Worm (Caenorhabditis elegans) whole organism, young adult: ENCODE measurements around the gene F42H10.2.

ENCODE experiments used
- B0019.2 ChIP-seq: fragments of 200-800 bp; sonication (Bioruptor generic); conservative IDR thresholded peaks from 2 replicates; pipeline ENCODE4 v1.3.6; 2022; ENCODE audit warnings: missing genetic modification reagents, missing genetic modification characterization, missing compliant biosample characterization
- C06A6.2 ChIP-seq: fragments of 200-800 bp; sonication (Bioruptor generic); conservative IDR thresholded peaks from 2 replicates; pipeline ENCODE4 v1.3.6; 2022; ENCODE audit warnings: missing genetic modification characterization, missing compliant biosample characterization
- F23B12.7 ChIP-seq: sonication (generic microtip); optimal IDR thresholded peaks from 2 replicates; lab custom pipeline; 2017; ENCODE audit warnings: missing genetic modification characterization, mild to moderate bottlenecking, missing compliant biosample characterization, antibody characterized with exemption, moderate library complexity; ENCODE audit not compliant: insufficient read depth
- dpl-1 ChIP-seq: fragments of 150-350 bp; optimal IDR thresholded peaks from 2 replicates; lab custom pipeline; 2014; ENCODE audit warnings: missing biosample characterization, missing genetic modification reagents, missing genetic modification characterization
- lag-1 ChIP-seq: fragments of 200-800 bp; sonication (Bioruptor generic); IDR thresholded peaks from 2 replicates; pipeline ENCODE4 v1.3.6; 2022; ENCODE audit warnings: missing genetic modification reagents, missing genetic modification characterization, missing compliant biosample characterization
- mes-4 ChIP-seq: sonication (generic microtip); optimal IDR thresholded peaks from 2 replicates; lab custom pipeline; 2016; ENCODE audit warnings: missing genotype, missing genetic modification characterization, missing compliant biosample characterization
- unc-62 ChIP-seq: fragments of 150-350 bp; optimal IDR thresholded peaks from 2 replicates; lab custom pipeline; 2014; ENCODE audit warnings: missing biosample characterization, missing genetic modification reagents, missing genetic modification characterization

ce11 chrIII:8444433-8445090 lies 45.9 kb upstream of the F42H10.2 start:
- TF ChIP-seq F23B12.7 (tag; lab: Kevin White, UChicago), result no peak
- TF ChIP-seq unc-62 (GFP tag; lab: Kevin White, UChicago), result no peak
- no peak for TF ChIP-seq mes-4 (tag; lab: Kevin White, UChicago)
- no peak for TF ChIP-seq B0019.2 (GFP tag; lab: Robert Waterston, UW)
- TF ChIP-seq C06A6.2 (GFP tag; lab: Robert Waterston, UW), result no peak
- no peak for TF ChIP-seq dpl-1 (GFP tag; lab: Kevin White, UChicago)
- TF ChIP-seq lag-1, result no peak
